Worm (Caenorhabditis elegans) whole organism, midembryonic: ENCODE data around the gene Y15E3A.5.

ENCODE experiments used
- T22C8.4 ChIP-seq: fragments of 200-800 bp; sonication (Bioruptor generic); IDR thresholded peaks from 2 replicates; pipeline ENCODE4 v1.3.6; 2022; ENCODE audit warnings: missing genetic modification characterization, missing compliant biosample characterization
- cog-1 ChIP-seq: sonication (generic microtip); optimal IDR thresholded peaks from 2 replicates; lab custom pipeline; 2016; ENCODE audit warnings: missing genetic modification characterization, missing compliant biosample characterization
- flt-1 ChIP-seq: fragments of 200-800 bp; sonication (Bioruptor generic); IDR thresholded peaks from 2 replicates; pipeline ENCODE4 v1.3.6; 2022; ENCODE audit warnings: missing genetic modification characterization, missing compliant biosample characterization
- klf-2 ChIP-seq: fragments of 200-800 bp; sonication (Bioruptor generic); conservative IDR thresholded peaks from 2 replicates; pipeline ENCODE4 v1.3.6; 2022; ENCODE audit warnings: missing genetic modification reagents, missing genetic modification characterization, missing compliant biosample characterization
- med-1 ChIP-seq: sonication (generic microtip); optimal IDR thresholded peaks from 2 replicates; lab custom pipeline; 2017; ENCODE audit warnings: missing genetic modification characterization, mild to moderate bottlenecking, missing compliant biosample characterization, antibody characterized with exemption, missing genetic modification reagents; ENCODE audit not compliant: insufficient read depth
- ref-1 ChIP-seq: fragments of 200-800 bp; sonication (Bioruptor generic); conservative IDR thresholded peaks from 2 replicates; pipeline ENCODE4 v1.3.6; 2022; ENCODE audit warnings: missing genetic modification reagents, missing genetic modification characterization, missing compliant biosample characterization
- tab-1 ChIP-seq: fragments of 200-800 bp; sonication (Bioruptor generic); IDR thresholded peaks from 2 replicates; pipeline ENCODE4 v1.3.6; 2022; ENCODE audit warnings: missing genetic modification characterization, missing compliant biosample characterization
- ztf-23 ChIP-seq: fragments of 200-800 bp; sonication (Bioruptor generic); IDR thresholded peaks from 2 replicates; pipeline ENCODE4 v1.3.6; 2022; ENCODE audit warnings: missing genetic modification reagents, missing genetic modification characterization, missing compliant biosample characterization
- ztf-29 ChIP-seq: fragments of 200-800 bp; sonication (Bioruptor generic); IDR thresholded peaks from 2 replicates; pipeline ENCODE4 v1.3.6; 2022; ENCODE audit warnings: missing genetic modification reagents, missing genetic modification characterization, missing compliant biosample characterization

Gene Y15E3A.5

ce11 chrX:15354938-15355337, 14.6 kb downstream of the Y15E3A.5 start, which contains the start of gene nfki-1:
nfki-1 (plus strand) TSS chrX:15355238.
- no peak for TF ChIP-seq ztf-29 (GFP tag; lab: Robert Waterston, UW)
- no peak for TF ChIP-seq ref-1
- no peak for TF ChIP-seq flt-1 (GFP tag; lab: Robert Waterston, UW)
- TF ChIP-seq T22C8.4, result no peak
- no peak for TF ChIP-seq tab-1 (GFP tag; lab: Robert Waterston, UW)
- no peak for TF ChIP-seq ztf-23
- TF ChIP-seq cog-1 (tag; lab: Kevin White, UChicago), result no peak
- TF ChIP-seq klf-2 (GFP tag; lab: Robert Waterston, UW), result no peak
- TF ChIP-seq med-1 (GFP tag; lab: Kevin White, UChicago), result no peak

- no peak for TF ChIP-seq flt-1 (GFP tag; lab: Robert Waterston, UW)
These were observed 15.2 kb downstream of the Y15E3A.5 start for ce11 chrX:15355603-15356002.

- TF ChIP-seq ztf-23 (no peak), med-1 (GFP tag; lab: Kevin White, UChicago) (no peak), klf-2 (GFP tag; lab: Robert Waterston, UW) (no peak), tab-1 (GFP tag; lab: Robert Waterston, UW) (no peak), ztf-29 (GFP tag; lab: Robert Waterston, UW) (no peak), flt-1 (GFP tag; lab: Robert Waterston, UW) (no peak), cog-1 (tag; lab: Kevin White, UChicago) (no peak), ref-1 (no peak), T22C8.4 (no peak)
These were observed 22.0 kb downstream of the Y15E3A.5 start for ce11 chrX:15362152-15362922.

- TF ChIP-seq ref-1 (no peak), ztf-29 (GFP tag; lab: Robert Waterston, UW) (no peak), cog-1 (tag; lab: Kevin White, UChicago) (peak; percentile 32), ztf-23 (no peak), med-1 (GFP tag; lab: Kevin White, UChicago) (no peak)
These were observed 24.9 kb downstream of the Y15E3A.5 start for ce11 chrX:15365235-15365634.

ce11 chrX:15365767-15366177, 25.4 kb downstream of the Y15E3A.5 start, which contains the start of gene C33A11.2:
C33A11.2 (plus strand) TSS chrX:15365992.
- TF ChIP-seq klf-2 (GFP tag; lab: Robert Waterston, UW) (no peak), flt-1 (GFP tag; lab: Robert Waterston, UW) (no peak), ztf-29 (GFP tag; lab: Robert Waterston, UW) (no peak), ztf-23 (no peak), ref-1 (no peak), tab-1 (GFP tag; lab: Robert Waterston, UW) (no peak)

ce11 chrX:15372772-15373171, 32.4 kb downstream of the Y15E3A.5 start:
- no peak for TF ChIP-seq ztf-29 (GFP tag; lab: Robert Waterston, UW)
- no peak for TF ChIP-seq med-1 (GFP tag; lab: Kevin White, UChicago)
- TF ChIP-seq klf-2 (GFP tag; lab: Robert Waterston, UW), result no peak
- TF ChIP-seq ref-1, result no peak
- TF ChIP-seq ztf-23, result no peak

- TF ChIP-seq flt-1 (GFP tag; lab: Robert Waterston, UW) (no peak), med-1 (GFP tag; lab: Kevin White, UChicago) (no peak), cog-1 (tag; lab: Kevin White, UChicago) (no peak), ref-1 (no peak), ztf-23 (no peak), T22C8.4 (no peak), klf-2 (GFP tag; lab: Robert Waterston, UW) (no peak)
These were observed 33.2 kb downstream of the Y15E3A.5 start for ce11 chrX:15373415-15374048.

ce11 chrX:15374668-15375208, 34.4 kb downstream of the Y15E3A.5 start:
- TF ChIP-seq flt-1 (GFP tag; lab: Robert Waterston, UW) (no peak), ztf-23 (no peak), cog-1 (tag; lab: Kevin White, UChicago) (no peak), T22C8.4 (no peak), med-1 (GFP tag; lab: Kevin White, UChicago) (no peak), klf-2 (GFP tag; lab: Robert Waterston, UW) (no peak), ref-1 (no peak), ztf-29 (GFP tag; lab: Robert Waterston, UW) (no peak), tab-1 (GFP tag; lab: Robert Waterston, UW) (no peak)

ce11 chrX:15375299-15375698, 34.9 kb downstream of the Y15E3A.5 start:
- TF ChIP-seq med-1 (GFP tag; lab: Kevin White, UChicago) (no peak), klf-2 (GFP tag; lab: Robert Waterston, UW) (no peak), ztf-29 (GFP tag; lab: Robert Waterston, UW) (no peak), cog-1 (tag; lab: Kevin White, UChicago) (no peak), flt-1 (GFP tag; lab: Robert Waterston, UW) (no peak), ztf-23 (no peak), tab-1 (GFP tag; lab: Robert Waterston, UW) (no peak)

- TF ChIP-seq ztf-29 (GFP tag; lab: Robert Waterston, UW), result no peak
These were observed 36.2 kb downstream of the Y15E3A.5 start for ce11 chrX:15376580-15376979.
